Worm (Caenorhabditis elegans): ENCODE data around the gene ZK622.4.
A peak's percentile ranks its signal among the peaks of the same experiment; 100 is the strongest.

ZK622.4 gene

DNA sequence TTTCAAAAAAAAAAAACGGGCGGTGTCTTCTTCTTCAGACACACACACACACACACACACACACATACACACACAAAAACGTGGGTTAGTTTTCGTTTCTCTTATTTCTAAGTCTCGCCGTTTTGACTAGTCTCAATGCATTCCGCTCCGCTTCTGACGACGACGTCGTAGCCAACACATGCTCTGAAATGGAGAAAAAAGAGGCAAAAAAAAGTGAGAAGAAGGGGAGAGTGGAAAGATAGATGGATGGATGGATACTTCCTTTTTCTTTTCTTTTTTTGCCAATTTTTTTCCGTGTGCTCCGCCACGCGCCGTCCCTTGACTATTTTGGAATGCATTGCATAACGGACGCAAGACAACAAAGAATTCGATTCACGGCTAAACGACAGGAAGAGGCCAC lies 15.8 kb upstream of the ZK622.4 start:
- no peak for TF ChIP-seq Y75B8A.6 (GFP tag; IDR thresholded peaks at IDR 0.05)
- TF ChIP-seq mes-2 (tag; optimal IDR thresholded peaks at IDR 0.05; ENCODE audit: poor library complexity, severe bottlenecking), result no peak
- TF ChIP-seq nhr-10 (tag; optimal IDR thresholded peaks at IDR 0.05), result no peak
- TF ChIP-seq spr-3 (GFP tag; optimal IDR thresholded peaks at IDR 0.05), result no peak
- TF ChIP-seq attf-4 (tag; optimal IDR thresholded peaks at IDR 0.05), result no peak
- TF ChIP-seq ztf-7 (tag; optimal IDR thresholded peaks at IDR 0.05), result no peak
- no peak for TF ChIP-seq snpc-4 (tag; optimal IDR thresholded peaks at IDR 0.05)
- peak; percentile 38; the same call in 1 of the 2 replicates for TF ChIP-seq ctbp-1 (GFP tag; IDR thresholded peaks at IDR 0.05)
- no peak for TF ChIP-seq lin-13 (GFP tag; optimal IDR thresholded peaks at IDR 0.05)
- peak in 1 of 2 experiments; percentile 39 for TF ChIP-seq hif-1 (tag; optimal IDR thresholded peaks at IDR 0.05)
- TF ChIP-seq mdt-29 (GFP tag; IDR thresholded peaks at IDR 0.05), result no peak
- no peak for TF ChIP-seq jun-1 (tag; optimal IDR thresholded peaks at IDR 0.05)
- peak; percentile 49; the same call in 1 of the 2 replicates for TF ChIP-seq hmg-1.1 (GFP tag; IDR thresholded peaks at IDR 0.05)
- 0 out of 2 replicates have a peak, but pooled peaks have one; percentile 39 for TF ChIP-seq ceh-20 (GFP tag; IDR thresholded peaks at IDR 0.05)
- no peak for TF ChIP-seq zfp-2 (tag; optimal IDR thresholded peaks at IDR 0.05)
- no peak for TF ChIP-seq zfp-3 (GFP tag; conservative IDR thresholded peaks at IDR 0.05)
- peak; percentile 89 for TF ChIP-seq fkh-10 (GFP tag; optimal IDR thresholded peaks at IDR 0.05)
- no peak for TF ChIP-seq zip-11 (GFP tag; IDR thresholded peaks at IDR 0.05)
- TF ChIP-seq aha-1 (tag), result no peak
- TF ChIP-seq lsy-2 (tag; optimal IDR thresholded peaks at IDR 0.05), result peak in 1 of 2 experiments; percentile 54
- TF ChIP-seq nhr-25 (tag; optimal IDR thresholded peaks at IDR 0.05; ENCODE audit: borderline replicate concordance, insufficient read depth), result no peak
- no peak for TF ChIP-seq daf-19 (GFP tag; conservative IDR thresholded peaks at IDR 0.05)
- peak in 1 of 2 experiments; percentile 98 for TF ChIP-seq unc-62 (GFP tag; optimal IDR thresholded peaks at IDR 0.05 in 1 of 2)
- TF ChIP-seq unc-62 (tag; optimal IDR thresholded peaks at IDR 0.05), result peak; percentile 14
- TF ChIP-seq hlh-11 (tag; optimal IDR thresholded peaks at IDR 0.05), result no peak
- TF ChIP-seq ceh-28 (tag; optimal IDR thresholded peaks at IDR 0.05), result no peak
- TF ChIP-seq zag-1 (tag; optimal IDR thresholded peaks at IDR 0.05), result no peak
- no peak for TF ChIP-seq dmd-8 (GFP tag; IDR thresholded peaks at IDR 0.05)
- TF ChIP-seq D1046.2 (GFP tag; IDR thresholded peaks at IDR 0.05), result no peak
- TF ChIP-seq dpl-1 (GFP tag; optimal IDR thresholded peaks at IDR 0.05), result no peak
- peak in 1 of 2 experiments; percentile 67 for TF ChIP-seq mdl-1 (tag; optimal IDR thresholded peaks at IDR 0.05)
- no peak for TF ChIP-seq daf-16 (GFP tag; optimal IDR thresholded peaks at IDR 0.05)
- no peak for TF ChIP-seq daf-16 (tag; optimal IDR thresholded peaks at IDR 0.05)
- no peak for TF ChIP-seq lin-1 (GFP tag; IDR thresholded peaks at IDR 0.05)
- peak; percentile 21 for TF ChIP-seq hlh-30 (tag; optimal IDR thresholded peaks at IDR 0.05; ENCODE audit: insufficient read depth)
- TF ChIP-seq mep-1 (tag; optimal IDR thresholded peaks at IDR 0.05), result peak; percentile 34
- TF ChIP-seq rbr-2 (tag; optimal IDR thresholded peaks at IDR 0.05), result peak; percentile 51
- no peak for TF ChIP-seq Y48G9A.11 (GFP tag; IDR thresholded peaks at IDR 0.05)

DNA sequence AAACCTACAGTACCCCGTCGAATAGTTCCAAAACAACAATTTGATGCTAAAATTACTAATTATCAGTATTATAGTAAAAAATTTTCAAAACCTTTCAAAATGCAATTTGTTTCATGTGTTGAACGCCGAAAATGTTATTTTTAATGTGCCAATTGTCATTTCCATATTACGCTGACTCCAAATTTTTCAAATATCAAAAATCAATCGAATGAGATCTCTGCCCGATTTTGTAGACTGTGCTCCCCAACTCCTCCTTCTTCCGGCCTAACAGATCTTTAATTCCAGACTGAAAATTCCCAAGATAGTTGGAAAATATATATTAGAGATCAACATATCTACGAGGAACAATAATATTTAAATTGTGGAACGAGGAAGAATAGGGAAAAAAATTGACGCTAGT lies 14.7 kb upstream of the ZK622.4 start:
- TF ChIP-seq dve-1 (tag; optimal IDR thresholded peaks at IDR 0.05; ENCODE audit: insufficient read depth), result peak; percentile 25
- TF ChIP-seq nhr-77 (tag; optimal IDR thresholded peaks at IDR 0.05), result peak; percentile 26
- peak; percentile 82 for TF ChIP-seq zfp-3 (GFP tag; conservative IDR thresholded peaks at IDR 0.05)
- peak; percentile 25 for TF ChIP-seq ama-1 (optimal IDR thresholded peaks at IDR 0.05)
- no peak for TF ChIP-seq zag-1 (tag; optimal IDR thresholded peaks at IDR 0.05)

All from whole organism, L4 larva.